Fruit fly (Drosophila melanogaster): ENCODE measurements around the gene CG42682.

dm6 chr2L:14887530-14887929 lies 45.4 kb downstream of the CG42682 start:
- TF ChIP-seq CG8478 (optimal IDR thresholded peaks at IDR 0.05) (no peak), CTCF (optimal IDR thresholded peaks at IDR 0.05) (no peak)
